Fruit fly (Drosophila melanogaster): Measurements from ENCODE around the gene CG13992.

The CG13992 gene

dm6 chr2L:5943229-5944078 lies 24.1 kb downstream of the CG13992 start, which contains the start of the genes Sfp26Ad and Gpdh1 (continued):
- peak; percentile 51 for TF ChIP-seq NC2α (GFP tag; optimal IDR thresholded peaks at IDR 0.05)
- peak; percentile 91 for TF ChIP-seq ci (GFP tag; IDR thresholded peaks at IDR 0.05)
- peak; percentile 50 for TF ChIP-seq pnt (GFP tag; optimal IDR thresholded peaks at IDR 0.05)
- peak; percentile 13 for TF ChIP-seq CG4707 (GFP tag; optimal IDR thresholded peaks at IDR 0.05)
- TF ChIP-seq Meics (GFP tag; optimal IDR thresholded peaks at IDR 0.05): peak; percentile 74
- peak; percentile 84 for TF ChIP-seq Rfx (GFP tag; IDR thresholded peaks at IDR 0.05)
- peak; percentile 67 for TF ChIP-seq CG18764 (GFP tag; optimal IDR thresholded peaks at IDR 0.05)
- TF ChIP-seq CG10431 (GFP tag; optimal IDR thresholded peaks at IDR 0.05): no peak
- peak; percentile 66 for TF ChIP-seq CG32772 (GFP tag; IDR thresholded peaks at IDR 0.05)
- TF ChIP-seq CoRest (tag; optimal IDR thresholded peaks at IDR 0.05): peak; percentile 72
- peak; percentile 61 for TF ChIP-seq BtbVII (GFP tag; optimal IDR thresholded peaks at IDR 0.05)
- TF ChIP-seq CG1602 (GFP tag; optimal IDR thresholded peaks at IDR 0.05): peak; percentile 79
- no peak for TF ChIP-seq zf30C (GFP tag; optimal IDR thresholded peaks at IDR 0.05)
- no peak for TF ChIP-seq CkIIα-i1 (GFP tag; IDR thresholded peaks at IDR 0.05)
- TF ChIP-seq Xbp1 (GFP tag; optimal IDR thresholded peaks at IDR 0.05): peak; percentile 86
- TF ChIP-seq CG7963 (GFP tag; IDR thresholded peaks at IDR 0.05; ENCODE audit: partially characterized antibody): no peak; the same call in 2 of the 3 replicates
- peak; percentile 47 for TF ChIP-seq sna (GFP tag; IDR thresholded peaks at IDR 0.05; ENCODE audit: partially characterized antibody)
- TF ChIP-seq bigmax (GFP tag; optimal IDR thresholded peaks at IDR 0.05): peak; percentile 23
- TF ChIP-seq jing (GFP tag; optimal IDR thresholded peaks at IDR 0.05): peak; percentile 21
- peak; percentile 8 for TF ChIP-seq CG7745 (tag; optimal IDR thresholded peaks at IDR 0.05)
- peak; percentile 46 for TF ChIP-seq CG15696 (tag; optimal IDR thresholded peaks at IDR 0.05)
- TF ChIP-seq emc (GFP tag; optimal IDR thresholded peaks at IDR 0.05): peak; percentile 58
- TF ChIP-seq chinmo (GFP tag; IDR thresholded peaks at IDR 0.05; ENCODE audit: partially characterized antibody): peak; percentile 94; the same call in 3 of the 4 replicates
- TF ChIP-seq Dll (GFP tag; IDR thresholded peaks at IDR 0.05; ENCODE audit: partially characterized antibody): peak; percentile 77
- TF ChIP-seq CG30403 (GFP tag; optimal IDR thresholded peaks at IDR 0.05): peak; percentile 83
- peak; percentile 72; the same call in 2 of the 3 replicates for TF ChIP-seq CG2199 (GFP tag; IDR thresholded peaks at IDR 0.05)
- peak; percentile 27 for TF ChIP-seq CG14965 (GFP tag; optimal IDR thresholded peaks at IDR 0.05; ENCODE audit: borderline replicate concordance)
- peak; percentile 87 for TF ChIP-seq CG11456 (GFP tag; IDR thresholded peaks at IDR 0.05)
- no peak for TF ChIP-seq eve (GFP tag; optimal IDR thresholded peaks at IDR 0.05)
- peak; percentile 41 for TF ChIP-seq D19B (GFP tag; optimal IDR thresholded peaks at IDR 0.05)
- TF ChIP-seq jumu (GFP tag; optimal IDR thresholded peaks at IDR 0.05): peak; percentile 87
- TF ChIP-seq CG14667 (GFP tag; IDR thresholded peaks at IDR 0.05): peak; percentile 45
- TF ChIP-seq Atf3 (GFP tag; optimal IDR thresholded peaks at IDR 0.05): peak; percentile 40
- TF ChIP-seq nmo (GFP tag; optimal IDR thresholded peaks at IDR 0.05): peak; percentile 64
- peak; percentile 41 for TF ChIP-seq CG18476 (GFP tag; optimal IDR thresholded peaks at IDR 0.05)
- TF ChIP-seq maf-S (GFP tag; optimal IDR thresholded peaks at IDR 0.05): peak; percentile 80
- TF ChIP-seq CG3065 (GFP tag; optimal IDR thresholded peaks at IDR 0.05): peak; percentile 15
- TF ChIP-seq Sry-δ (GFP tag; optimal IDR thresholded peaks at IDR 0.05): peak; percentile 68
- peak; percentile 100 for TF ChIP-seq ewg (GFP tag; optimal IDR thresholded peaks at IDR 0.05)
- no peak for TF ChIP-seq Hr78 (GFP tag; optimal IDR thresholded peaks at IDR 0.05)
- peak; percentile 46 for TF ChIP-seq CG16863 (GFP tag; optimal IDR thresholded peaks at IDR 0.05)
- no peak for TF ChIP-seq mld (GFP tag; IDR thresholded peaks at IDR 0.05; ENCODE audit: partially characterized antibody)
- TF ChIP-seq CG11093 (GFP tag; IDR thresholded peaks at IDR 0.05): no peak
- peak; percentile 82 for TF ChIP-seq pho (GFP tag; optimal IDR thresholded peaks at IDR 0.05)
- TF ChIP-seq rib (GFP tag; IDR thresholded peaks at IDR 0.05): no peak; the same call in none of the 2 replicates
- TF ChIP-seq ERR (GFP tag; optimal IDR thresholded peaks at IDR 0.05): peak; percentile 72
- TF ChIP-seq Dref (GFP tag; IDR thresholded peaks at IDR 0.05): peak; percentile 48; the same call in 1 of the 2 replicates
- no peak for TF ChIP-seq CG31224 (GFP tag; IDR thresholded peaks at IDR 0.05)
